Fruit fly (Drosophila melanogaster) Kc167 (cell line): Measurements from ENCODE around the gene CG3008.

ENCODE experiments used
- Myc ChIP-seq: fragments of >200 bp; optimal IDR thresholded peaks from 2 replicates; lab custom pipeline; 2017; ENCODE audit warnings: missing external identifiers
- Sin3A ChIP-seq: fragments of >200 bp; optimal IDR thresholded peaks from 2 replicates; lab custom pipeline; 2018; ENCODE audit warnings: missing external identifiers
- h ChIP-seq: fragments of >200 bp; optimal IDR thresholded peaks from 3 replicates; lab custom pipeline; 2018; ENCODE audit warnings: missing external identifiers
- insv ChIP-seq: fragments of >200 bp; optimal IDR thresholded peaks from 3 replicates; lab custom pipeline; 2018; ENCODE audit warnings: missing external identifiers
- psq ChIP-seq: fragments of >200 bp; optimal IDR thresholded peaks from 2 replicates; lab custom pipeline; 2017; ENCODE audit warnings: missing external identifiers

DNA sequence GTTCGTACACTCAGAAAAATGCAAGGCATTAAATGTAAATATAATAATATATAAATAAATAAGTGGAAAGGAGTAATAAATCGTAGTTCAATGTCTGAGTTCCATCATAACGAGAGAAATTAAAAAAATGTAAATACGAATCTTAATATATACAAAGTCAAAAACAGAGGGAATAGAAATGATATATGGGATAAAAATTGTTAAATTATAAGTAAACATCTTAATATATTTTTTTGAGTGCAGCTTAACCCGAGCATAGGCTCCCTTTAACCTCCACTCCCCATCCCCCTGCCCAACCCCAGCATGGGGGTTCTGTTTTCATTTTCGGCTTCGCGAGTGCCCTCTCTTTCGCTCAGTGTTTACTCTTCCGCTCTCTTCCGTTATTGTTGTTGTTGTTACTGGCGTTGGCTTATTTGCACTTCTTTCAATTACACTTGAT lies 32.6 kb downstream of the CG3008 start:
- TF ChIP-seq psq (lab: Kevin White, UChicago) = no peak
- no peak for TF ChIP-seq insv
- no peak for TF ChIP-seq h (lab: Kevin White, UChicago)
- TF ChIP-seq Sin3A (lab: Kevin White, UChicago) = no peak
- TF ChIP-seq Myc = no peak
